Fruit fly (Drosophila melanogaster): ENCODE measurements around the gene Ras64B.

Gene Ras64B

DNA sequence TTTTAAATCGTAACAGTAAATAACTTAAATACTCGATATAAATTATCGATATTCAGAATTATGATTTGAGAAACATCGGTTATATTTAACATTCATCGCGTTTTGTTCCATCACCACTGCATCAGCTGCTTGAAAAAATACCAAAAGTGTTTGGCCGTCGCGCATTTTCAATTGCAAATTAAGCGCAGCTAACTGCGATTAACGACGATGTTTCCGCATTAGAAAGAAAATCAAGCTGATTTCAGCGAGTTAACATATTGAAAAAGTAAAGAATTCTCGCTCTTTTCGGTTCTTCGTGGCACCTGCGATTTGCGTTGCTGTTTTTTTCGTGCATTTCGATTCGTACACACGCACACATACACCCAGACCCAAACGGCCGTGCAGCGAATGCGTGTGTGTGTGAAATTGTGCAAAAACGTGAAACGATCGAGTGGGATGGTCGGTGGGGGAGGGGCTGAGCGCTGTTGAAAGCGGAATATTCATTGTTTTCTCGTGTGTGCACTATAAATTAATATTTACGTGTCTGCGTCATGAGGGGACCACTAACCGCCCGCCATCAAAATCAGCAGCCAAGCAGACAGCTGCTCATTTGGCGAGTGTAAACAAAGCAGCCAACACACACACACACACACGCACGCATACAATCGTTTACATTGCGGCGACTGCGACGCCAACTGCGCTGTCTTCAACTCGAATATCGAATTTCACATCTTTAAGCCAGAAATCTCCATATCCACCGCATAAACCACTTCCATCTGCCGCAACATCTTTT, 30.6 kb upstream of the Ras64B start, which contains the start of gene Ack (continued):
- TF ChIP-seq sc (optimal IDR thresholded peaks at IDR 0.05): no peak
- TF ChIP-seq sc (GFP tag; optimal IDR thresholded peaks at IDR 0.05): no peak
- no peak for TF ChIP-seq slp2 (GFP tag; optimal IDR thresholded peaks at IDR 0.05)
- no peak for TF ChIP-seq CG30431 (GFP tag; optimal IDR thresholded peaks at IDR 0.05)
- no peak for TF ChIP-seq Atf-2 (GFP tag; optimal IDR thresholded peaks at IDR 0.05)
- no peak for TF ChIP-seq CG1602 (GFP tag; optimal IDR thresholded peaks at IDR 0.05)
- no peak for TF ChIP-seq CG1233 (GFP tag; optimal IDR thresholded peaks at IDR 0.05)
- peak; percentile 49 for TF ChIP-seq CG8924 (tag; optimal IDR thresholded peaks at IDR 0.05)
- TF ChIP-seq CG18476 (GFP tag; optimal IDR thresholded peaks at IDR 0.05): no peak
- TF ChIP-seq gcm2 (GFP tag; optimal IDR thresholded peaks at IDR 0.05): no peak
- no peak for TF ChIP-seq stc (GFP tag; IDR thresholded peaks at IDR 0.05)
- TF ChIP-seq CG8388 (GFP tag; optimal IDR thresholded peaks at IDR 0.05): no peak
- peak; percentile 61 for TF ChIP-seq cwo (GFP tag; optimal IDR thresholded peaks at IDR 0.05)
- no peak for TF ChIP-seq ac (GFP tag; optimal IDR thresholded peaks at IDR 0.05)
- no peak for TF ChIP-seq Bdp1 (GFP tag; optimal IDR thresholded peaks at IDR 0.05)
- no peak for TF ChIP-seq Hsf (GFP tag; optimal IDR thresholded peaks at IDR 0.05)
- TF ChIP-seq Bgb (GFP tag; IDR thresholded peaks at IDR 0.05; ENCODE audit: partially characterized antibody): peak; percentile 87
- TF ChIP-seq ftz-f1 (GFP tag; optimal IDR thresholded peaks at IDR 0.05): no peak
- TF ChIP-seq Mrtf (GFP tag; IDR thresholded peaks at IDR 0.05): no peak
- TF ChIP-seq knrl (GFP tag; IDR thresholded peaks at IDR 0.05; ENCODE audit: partially characterized antibody): peak; percentile 80
- TF ChIP-seq trh (GFP tag; optimal IDR thresholded peaks at IDR 0.05): no peak
- no peak for TF ChIP-seq Chrac-16 (GFP tag; optimal IDR thresholded peaks at IDR 0.05)
- TF ChIP-seq grn (GFP tag; optimal IDR thresholded peaks at IDR 0.05): no peak
- no peak for TF ChIP-seq fd64A (GFP tag; optimal IDR thresholded peaks at IDR 0.05)
- peak; percentile 72 for TF ChIP-seq vnd (GFP tag; IDR thresholded peaks at IDR 0.05; ENCODE audit: partially characterized antibody)
- TF ChIP-seq CG14667 (GFP tag; IDR thresholded peaks at IDR 0.05): no peak
- TF ChIP-seq da (GFP tag; optimal IDR thresholded peaks at IDR 0.05): no peak
- no peak for TF ChIP-seq dimm (GFP tag; IDR thresholded peaks at IDR 0.05)
- TF ChIP-seq Stat92E (GFP tag; optimal IDR thresholded peaks at IDR 0.05): no peak
- no peak for TF ChIP-seq CG18262 (tag; optimal IDR thresholded peaks at IDR 0.05)
- no peak for TF ChIP-seq CG7745 (tag; optimal IDR thresholded peaks at IDR 0.05)
- TF ChIP-seq CG14860 (GFP tag; IDR thresholded peaks at IDR 0.05; ENCODE audit: partially characterized antibody): peak; percentile 67
- no peak for TF ChIP-seq fd3F (GFP tag; optimal IDR thresholded peaks at IDR 0.05)
- TF ChIP-seq CG31224 (GFP tag; IDR thresholded peaks at IDR 0.05): no peak
- no peak for TF ChIP-seq pnt (GFP tag; optimal IDR thresholded peaks at IDR 0.05)
- no peak for TF ChIP-seq bigmax (GFP tag; optimal IDR thresholded peaks at IDR 0.05)
- TF ChIP-seq CG9727 (GFP tag; optimal IDR thresholded peaks at IDR 0.05): no peak
- TF ChIP-seq bcd (GFP tag; optimal IDR thresholded peaks at IDR 0.05): no peak
- no peak for TF ChIP-seq salm (tag; optimal IDR thresholded peaks at IDR 0.05)
- TF ChIP-seq CG14014 (GFP tag; IDR thresholded peaks at IDR 0.05): no peak
- TF ChIP-seq CG5953 (GFP tag; IDR thresholded peaks at IDR 0.05): no peak
- TF ChIP-seq caup (GFP tag; optimal IDR thresholded peaks at IDR 0.05; ENCODE audit: severe bottlenecking): no peak
- no peak for TF ChIP-seq tin (GFP tag; optimal IDR thresholded peaks at IDR 0.05)
- TF ChIP-seq CG6854 (GFP tag; optimal IDR thresholded peaks at IDR 0.05): no peak
- TF ChIP-seq C15 (GFP tag; IDR thresholded peaks at IDR 0.05): no peak
- no peak for TF ChIP-seq D19A (tag; optimal IDR thresholded peaks at IDR 0.05)
- peak; percentile 87 for TF ChIP-seq unc-4 (GFP tag; IDR thresholded peaks at IDR 0.05; ENCODE audit: partially characterized antibody)
- TF ChIP-seq br (optimal IDR thresholded peaks at IDR 0.05): no peak
- TF ChIP-seq toy (GFP tag; IDR thresholded peaks at IDR 0.05): no peak
- TF ChIP-seq fru (optimal IDR thresholded peaks at IDR 0.05): no peak
- no peak for TF ChIP-seq yki (optimal IDR thresholded peaks at IDR 0.05)

Measured in whole organism, embryonic.